Fruit fly (Drosophila melanogaster) whole organism: ENCODE data around the gene Boh1.

Experiments
- CG8478 ChIP-seq: fragments of >200 bp; optimal IDR thresholded peaks from 2 replicates; lab custom pipeline; 2018; ENCODE audit warnings: inconsistent platforms
- pan ChIP-seq: fragments of >200 bp; optimal IDR thresholded peaks from 2 replicates; lab custom pipeline; 2017
- psq ChIP-seq: fragments of >200 bp; optimal IDR thresholded peaks from 2 replicates; lab custom pipeline; 2017
- usp ChIP-seq: fragments of >200 bp; optimal IDR thresholded peaks from 2 replicates; lab custom pipeline; 2017; ENCODE audit warnings: missing biosample characterization, missing genetic modification characterization, mixed read lengths

DNA sequence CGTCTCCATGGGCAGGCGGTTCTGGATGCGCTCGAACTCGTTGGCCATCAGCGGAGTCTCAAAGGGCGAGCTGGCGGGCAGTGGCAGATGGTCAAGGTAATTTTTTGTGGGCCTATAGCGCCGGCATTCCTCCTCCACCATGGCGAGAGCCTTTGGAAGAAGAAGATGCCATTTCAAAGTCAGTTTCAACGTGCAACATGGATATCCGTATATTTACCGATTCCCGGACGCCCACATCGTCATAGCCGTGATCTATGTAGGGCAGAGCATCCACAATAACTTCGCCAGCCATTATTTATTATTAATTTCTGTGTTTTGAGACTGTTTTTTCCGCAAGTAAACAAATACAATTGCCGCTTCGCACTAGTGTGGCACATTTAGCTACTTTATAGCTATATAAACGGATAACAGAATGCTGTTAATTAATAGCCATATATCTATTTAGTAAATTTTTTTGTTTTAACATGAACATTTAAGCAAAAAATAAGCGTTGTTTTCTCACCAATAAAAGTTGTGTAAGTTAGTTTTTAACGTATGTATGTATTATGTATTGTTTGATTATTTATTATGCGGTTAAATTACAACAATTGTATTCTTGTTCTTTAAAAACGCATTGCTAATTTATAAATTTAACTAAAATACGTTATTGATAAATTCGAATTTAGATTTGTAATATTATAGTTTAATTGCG, 2.9 kb upstream of the Boh1 start, which contains the start of gene BCAS2:
- no peak for TF ChIP-seq pan (lab: Kevin White, UChicago)
- no peak for TF ChIP-seq psq (lab: Kevin White, UChicago)
- TF ChIP-seq CG8478 (lab: Kevin White, UChicago), result no peak
- no peak for TF ChIP-seq usp (GFP tag; lab: Kevin White, UChicago)
